Worm (Caenorhabditis elegans): ENCODE results near the gene C15F1.8.

DNA sequence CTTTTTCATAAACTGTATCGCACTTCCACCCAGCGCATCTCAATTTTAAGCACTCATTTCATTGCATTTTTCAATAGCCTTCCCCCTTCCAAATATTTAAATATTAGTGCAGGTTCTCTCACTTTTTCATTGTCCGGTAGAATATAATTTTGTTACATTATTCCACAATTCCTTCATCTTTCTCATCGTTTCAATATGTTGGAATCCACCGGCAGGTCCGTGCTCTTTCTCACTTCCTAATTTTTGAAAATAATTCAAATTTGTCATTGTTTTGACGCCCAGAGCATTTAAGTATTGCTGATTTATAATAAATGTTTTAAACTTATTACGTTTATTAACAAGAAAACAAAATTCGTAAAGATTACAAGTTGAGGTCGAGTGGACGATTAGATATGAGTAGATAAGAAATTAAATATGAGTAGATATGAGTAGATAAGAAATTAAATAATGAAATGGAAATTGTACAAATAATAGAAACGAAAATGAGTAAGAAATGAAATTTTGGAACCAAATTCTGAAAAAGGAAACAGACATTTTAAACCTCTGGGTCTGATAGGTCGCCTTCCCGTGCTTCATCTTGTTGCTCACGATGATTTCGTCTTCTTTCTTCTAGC, 22.4 kb downstream of the C15F1.8 start:
- TF ChIP-seq flt-1 (GFP tag; IDR thresholded peaks at IDR 0.05) (no peak), tbx-11 (GFP tag; IDR thresholded peaks at IDR 0.05) (no peak), scrt-1 (GFP tag; IDR thresholded peaks at IDR 0.05) (no peak), ets-7 (tag; optimal IDR thresholded peaks at IDR 0.05) (no peak)
